Worm (Caenorhabditis elegans) whole organism, young adult: ENCODE measurements around the gene F41C3.2.

ENCODE experiments used
- K11D2.4 ChIP-seq: fragments of 200-800 bp; sonication (Bioruptor generic); IDR thresholded peaks from 2 replicates; pipeline ENCODE4 v1.3.6; 2022; ENCODE audit warnings: missing genetic modification reagents, missing genetic modification characterization, missing compliant biosample characterization
- atf-7 ChIP-seq: sonication (generic microtip); optimal IDR thresholded peaks from 2 replicates; lab custom pipeline; 2017; ENCODE audit warnings: mild to moderate bottlenecking, missing genetic modification characterization, missing compliant biosample characterization
- bed-1 ChIP-seq: fragments of 200-800 bp; sonication (Bioruptor generic); IDR thresholded peaks from 2 replicates; pipeline ENCODE4 v1.3.6; 2022; ENCODE audit warnings: missing genetic modification reagents, missing genetic modification characterization, missing compliant biosample characterization
- ccch-3 ChIP-seq: fragments of 200-800 bp; sonication (Bioruptor generic); optimal IDR thresholded peaks from 2 replicates; lab custom pipeline; 2018; ENCODE audit warnings: mild to moderate bottlenecking, missing genetic modification characterization, missing compliant biosample characterization
- ceh-58 ChIP-seq: fragments of 200-800 bp; sonication (Bioruptor generic); IDR thresholded peaks from 2 replicates; pipeline ENCODE4 v1.3.6; 2022; ENCODE audit warnings: missing genetic modification characterization, missing compliant biosample characterization
- dpff-1 ChIP-seq: sonication (generic microtip); optimal IDR thresholded peaks from 2 replicates; lab custom pipeline; 2017; ENCODE audit warnings: mild to moderate bottlenecking, missing genetic modification characterization, missing compliant biosample characterization
- madf-10 ChIP-seq: sonication (generic microtip); optimal IDR thresholded peaks from 2 replicates; lab custom pipeline; 2016; ENCODE audit warnings: mild to moderate bottlenecking, missing genetic modification characterization, missing compliant biosample characterization
- nhr-90 ChIP-seq: sonication (generic microtip); optimal IDR thresholded peaks from 2 replicates; lab custom pipeline; 2016; ENCODE audit warnings: missing genotype, mild to moderate bottlenecking, missing genetic modification characterization, missing compliant biosample characterization
- snpc-3.4 ChIP-seq: sonication (generic microtip); optimal IDR thresholded peaks from 2 replicates; lab custom pipeline; 2017; ENCODE audit warnings: missing genetic modification characterization, mild to moderate bottlenecking, missing compliant biosample characterization, antibody characterized with exemption, moderate library complexity, missing genotype, missing genetic modification reagents
- unc-130 ChIP-seq: sonication (generic microtip); optimal IDR thresholded peaks from 2 replicates; lab custom pipeline; 2016; ENCODE audit warnings: missing genetic modification reagents, missing genetic modification characterization, missing compliant biosample characterization
- ztf-18 ChIP-seq: sonication (generic microtip); optimal IDR thresholded peaks from 2 replicates; lab custom pipeline; 2016; ENCODE audit warnings: missing genotype, mild to moderate bottlenecking, missing genetic modification characterization, missing compliant biosample characterization

ce11 chrII:4745281-4745680 is 4.5 kb upstream of the F41C3.2 start:
- TF ChIP-seq nhr-90 (no peak), dpff-1 (tag; lab: Kevin White, UChicago) (no peak), bed-1 (GFP tag; lab: Robert Waterston, UW) (no peak), K11D2.4 (no peak; the same call in 1 of the 2 replicates), unc-130 (GFP tag; lab: Kevin White, UChicago) (no peak), ccch-3 (GFP tag; lab: Kevin White, UChicago) (no peak), snpc-3.4 (tag; lab: Kevin White, UChicago) (no peak), ztf-18 (no peak), madf-10 (no peak), ceh-58 (GFP tag; lab: Robert Waterston, UW) (no peak), atf-7 (tag; lab: Kevin White, UChicago) (no peak)
